Worm (Caenorhabditis elegans): Measurements from ENCODE around the gene srh-250.

- no peak for TF ChIP-seq ama-1 (optimal IDR thresholded peaks at IDR 0.05)
- no peak for TF ChIP-seq snpc-4 (tag; optimal IDR thresholded peaks at IDR 0.05)
- no peak for TF ChIP-seq unc-62 (GFP tag; optimal IDR thresholded peaks at IDR 0.05)
- TF ChIP-seq nhr-12 (tag; optimal IDR thresholded peaks at IDR 0.05), result no peak
- TF ChIP-seq nhr-237 (tag; optimal IDR thresholded peaks at IDR 0.05), result no peak
- TF ChIP-seq ztf-1 (GFP tag; conservative IDR thresholded peaks at IDR 0.05), result no peak
- TF ChIP-seq ceh-16 (tag; optimal IDR thresholded peaks at IDR 0.05), result no peak
- TF ChIP-seq fos-1 (tag; optimal IDR thresholded peaks at IDR 0.05), result no peak
- TF ChIP-seq R02D3.7 (tag; optimal IDR thresholded peaks at IDR 0.05), result no peak
- no peak for TF ChIP-seq sma-9 (GFP tag; optimal IDR thresholded peaks at IDR 0.05)
- TF ChIP-seq sma-9 (tag; optimal IDR thresholded peaks at IDR 0.05), result no peak
- TF ChIP-seq elt-1 (tag; optimal IDR thresholded peaks at IDR 0.05), result no peak
- TF ChIP-seq nhr-23 (tag; optimal IDR thresholded peaks at IDR 0.05), result no peak
- TF ChIP-seq ztf-4 (tag; optimal IDR thresholded peaks at IDR 0.05), result no peak
- TF ChIP-seq lin-13 (GFP tag; optimal IDR thresholded peaks at IDR 0.05), result no peak
Measured at ce11 chrII:3864652-3865051, 13.8 kb upstream of the srh-250 start, which contains the start of gene nhr-261.

Measured in whole organism, L2 larva.